Worm (Caenorhabditis elegans) whole organism, late embryonic: ENCODE measurements around the gene hum-6.

Source experiments
- ama-1 ChIP-seq: fragments of 150-350 bp; optimal IDR thresholded peaks from 2 replicates; lab custom pipeline; 2014
- ceh-31 ChIP-seq: sonication (generic microtip); optimal IDR thresholded peaks from 2 replicates; lab custom pipeline; 2016; ENCODE audit warnings: missing genetic modification characterization, missing compliant biosample characterization
- ceh-48 ChIP-seq: sonication (generic microtip); optimal IDR thresholded peaks from 2 replicates; lab custom pipeline; 2016; ENCODE audit warnings: missing genetic modification characterization, inconsistent platforms, missing compliant biosample characterization
- ceh-9 ChIP-seq: sonication (generic microtip); optimal IDR thresholded peaks from 2 replicates; lab custom pipeline; 2016; ENCODE audit warnings: mild to moderate bottlenecking, missing genetic modification characterization, inconsistent platforms, missing compliant biosample characterization
- mec-3 ChIP-seq: sonication (generic microtip); optimal IDR thresholded peaks from 2 replicates; lab custom pipeline; 2016; ENCODE audit warnings: borderline replicate concordance, missing genetic modification characterization, missing compliant biosample characterization
- nfya-1 ChIP-seq: sonication (generic microtip); optimal IDR thresholded peaks from 2 replicates; lab custom pipeline; 2017; ENCODE audit warnings: missing genetic modification characterization, mild to moderate bottlenecking, missing compliant biosample characterization, antibody characterized with exemption, moderate library complexity
- pha-4 ChIP-seq: fragments of 150-350 bp; optimal IDR thresholded peaks from 2 replicates; lab custom pipeline; 2018; ENCODE audit warnings: missing biosample characterization, missing genetic modification reagents, missing genetic modification characterization
- tbx-2 ChIP-seq: sonication (generic microtip); optimal IDR thresholded peaks from 2 replicates; lab custom pipeline; 2016; ENCODE audit warnings: missing genetic modification characterization, missing compliant biosample characterization
- unc-55 ChIP-seq: sonication (generic microtip); optimal IDR thresholded peaks from 2 replicates; lab custom pipeline; 2017; ENCODE audit warnings: missing biosample characterization, missing genetic modification reagents, missing genetic modification characterization
- ztf-16 ChIP-seq: sonication (generic microtip); optimal IDR thresholded peaks from 2 replicates; lab custom pipeline; 2017; ENCODE audit warnings: missing genetic modification characterization, missing compliant biosample characterization

DNA sequence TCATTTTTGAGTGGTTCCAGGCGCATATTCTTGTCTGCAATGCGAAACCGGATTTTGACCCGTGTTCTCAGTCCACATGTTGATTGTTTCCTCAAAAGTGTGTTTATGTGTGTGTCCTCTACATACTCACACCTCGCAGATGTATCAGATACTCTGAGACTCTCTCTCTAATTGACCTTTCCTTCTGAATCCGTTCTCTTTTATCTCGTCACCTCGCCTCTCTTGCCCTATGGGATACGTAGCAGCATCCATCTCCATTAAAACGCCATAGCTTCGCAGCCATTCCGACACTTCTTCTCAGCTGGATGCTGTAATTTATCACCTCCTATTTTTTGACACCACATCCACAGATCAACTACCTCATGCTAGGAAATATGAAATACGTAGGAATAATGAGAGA is 27.6 kb downstream of the hum-6 start:
- TF ChIP-seq unc-55 (no peak), tbx-2 (no peak), mec-3 (no peak), ztf-16 (no peak), ceh-48 (no peak), ceh-9 (no peak), ama-1 (lab: Kevin White, UChicago) (no peak), ceh-31 (tag; lab: Kevin White, UChicago) (no peak), pha-4 (tag; lab: Kevin White, UChicago) (no peak), nfya-1 (no peak)
